Fruit fly (Drosophila melanogaster): ENCODE measurements around the gene Rbsn-5.

Gene Rbsn-5

dm6 chr2L:8211070-8211469, 51.4 kb downstream of the Rbsn-5 start, which contains the start of gene Ssb-c31a (continued):
- TF ChIP-seq CG17328 (GFP tag; IDR thresholded peaks at IDR 0.05) (peak; percentile 28; the same call in 1 of the 2 replicates), sqz (GFP tag; optimal IDR thresholded peaks at IDR 0.05) (no peak), H2.0 (GFP tag; IDR thresholded peaks at IDR 0.05) (no peak), hth (optimal IDR thresholded peaks at IDR 0.05) (no peak), scrt (GFP tag; optimal IDR thresholded peaks at IDR 0.05) (peak; percentile 6), CG17829 (tag; optimal IDR thresholded peaks at IDR 0.05) (peak; percentile 56), slbo (GFP tag; IDR thresholded peaks at IDR 0.05) (peak; percentile 66; the same call in 1 of the 2 replicates), Stat92E (GFP tag; optimal IDR thresholded peaks at IDR 0.05) (no peak), cad (GFP tag; optimal IDR thresholded peaks at IDR 0.05) (no peak), Hmx (GFP tag; optimal IDR thresholded peaks at IDR 0.05) (peak; percentile 33), CG9932 (GFP tag; IDR thresholded peaks at IDR 0.05) (peak; percentile 81), Fer2 (tag; optimal IDR thresholded peaks at IDR 0.05) (peak; percentile 15), CG2116 (GFP tag; optimal IDR thresholded peaks at IDR 0.05) (peak; percentile 79), Atf-2 (GFP tag; optimal IDR thresholded peaks at IDR 0.05) (peak; percentile 51), CG4360 (GFP tag; IDR thresholded peaks at IDR 0.05) (no peak), sens-2 (GFP tag; IDR thresholded peaks at IDR 0.05) (no peak), CG6765 (GFP tag; optimal IDR thresholded peaks at IDR 0.05) (no peak), CG7963 (GFP tag; IDR thresholded peaks at IDR 0.05; ENCODE audit: partially characterized antibody) (no peak), CG9437 (GFP tag; optimal IDR thresholded peaks at IDR 0.05) (peak; percentile 53), croc (GFP tag; conservative IDR thresholded peaks at IDR 0.05) (peak; percentile 33; the same call in 1 of the 3 replicates), CG15601 (tag; optimal IDR thresholded peaks at IDR 0.05) (peak; percentile 46), Dad (GFP tag; optimal IDR thresholded peaks at IDR 0.05) (peak; percentile 57), pb (GFP tag; optimal IDR thresholded peaks at IDR 0.05) (no peak), caup (GFP tag; optimal IDR thresholded peaks at IDR 0.05; ENCODE audit: severe bottlenecking) (peak; percentile 47), pzg (GFP tag; optimal IDR thresholded peaks at IDR 0.05) (peak; percentile 58), CG17186 (GFP tag; optimal IDR thresholded peaks at IDR 0.05) (peak; percentile 13), btn (GFP tag; optimal IDR thresholded peaks at IDR 0.05) (no peak), tx (GFP tag; optimal IDR thresholded peaks at IDR 0.05) (peak; percentile 20), gsb (GFP tag; IDR thresholded peaks at IDR 0.05) (no peak), MBD-R2 (GFP tag; IDR thresholded peaks at IDR 0.05) (peak; percentile 90; the same call in 1 of the 2 replicates), PHDP (tag; optimal IDR thresholded peaks at IDR 0.05) (peak; percentile 43), CG12744 (GFP tag; optimal IDR thresholded peaks at IDR 0.05) (peak; percentile 35), jing (GFP tag; optimal IDR thresholded peaks at IDR 0.05) (no peak), MTF-1 (GFP tag; optimal IDR thresholded peaks at IDR 0.05; ENCODE audit: borderline replicate concordance) (no peak), Xrp1 (GFP tag; IDR thresholded peaks at IDR 0.05) (peak; percentile 57), CG32767 (GFP tag; IDR thresholded peaks at IDR 0.05) (no peak), CG11247 (GFP tag; IDR thresholded peaks at IDR 0.05) (no peak), CG7928 (GFP tag; optimal IDR thresholded peaks at IDR 0.05) (no peak), CG12071 (GFP tag; optimal IDR thresholded peaks at IDR 0.05) (no peak), sc (optimal IDR thresholded peaks at IDR 0.05) (no peak), sc (GFP tag; optimal IDR thresholded peaks at IDR 0.05) (no peak), CG31224 (GFP tag; IDR thresholded peaks at IDR 0.05) (peak; percentile 25; the same call in 1 of the 2 replicates), emc (GFP tag; optimal IDR thresholded peaks at IDR 0.05) (peak; percentile 33), nmo (GFP tag; optimal IDR thresholded peaks at IDR 0.05) (peak; percentile 64), Blimp-1 (GFP tag; optimal IDR thresholded peaks at IDR 0.05) (peak; percentile 30), trem (tag; optimal IDR thresholded peaks at IDR 0.05) (peak; percentile 75), CG14860 (GFP tag; IDR thresholded peaks at IDR 0.05; ENCODE audit: partially characterized antibody) (peak; percentile 47; the same call in 1 of the 3 replicates), CG10267 (tag; optimal IDR thresholded peaks at IDR 0.05) (peak; percentile 99), ham (GFP tag; IDR thresholded peaks at IDR 0.05) (no peak), crp (GFP tag; optimal IDR thresholded peaks at IDR 0.05) (peak in 1 of 2 experiments; percentile 60), Ravus (GFP tag; IDR thresholded peaks at IDR 0.05) (no peak)

Data from whole organism, embryonic.